Fruit fly (Drosophila melanogaster) whole organism, embryonic: ENCODE results near the gene Pino.

Experiments used
- CG10654 ChIP-seq: fragments of 200-800 bp; sonication (Bioruptor generic); optimal IDR thresholded peaks from 2 replicates; lab custom pipeline; 2016; ENCODE audit warnings: missing biosample characterization, missing genetic modification characterization
- CG11085 ChIP-seq: fragments of 200-800 bp; sonication (Bioruptor generic); IDR thresholded peaks from 2 replicates; pipeline ENCODE4 v1.3.6; 2022; ENCODE audit warnings: missing biosample characterization, missing genetic modification characterization
- CG11093 ChIP-seq: fragments of 200-800 bp; sonication (Bioruptor generic); IDR thresholded peaks from 3 replicates; pipeline ENCODE4 v1.3.6; 2022; ENCODE audit warnings: missing biosample characterization, missing genetic modification characterization
- CG11398 ChIP-seq: fragments of 200-800 bp; sonication (Bioruptor generic); optimal IDR thresholded peaks from 2 replicates; lab custom pipeline; 2016; ENCODE audit warnings: missing biosample characterization, missing genetic modification characterization
- CG12155 ChIP-seq: fragments of 200-800 bp; sonication (Bioruptor generic); optimal IDR thresholded peaks from 3 replicates; lab custom pipeline; 2016; ENCODE audit warnings: missing biosample characterization, missing genetic modification characterization
- CG12236 ChIP-seq: fragments of 200-800 bp; sonication (Bioruptor generic); optimal IDR thresholded peaks from 2 replicates; lab custom pipeline; 2016; ENCODE audit warnings: missing biosample characterization, missing genetic modification characterization
- CG12744 ChIP-seq: fragments of 200-800 bp; sonication (Bioruptor generic); optimal IDR thresholded peaks from 2 replicates; lab custom pipeline; 2016; ENCODE audit warnings: missing biosample characterization, missing genetic modification characterization
- CG12942 ChIP-seq: fragments of 200-800 bp; sonication (Bioruptor generic); optimal IDR thresholded peaks from 3 replicates; lab custom pipeline; 2016; ENCODE audit warnings: missing biosample characterization, missing genetic modification characterization
- CG15011 ChIP-seq: fragments of 200-800 bp; sonication (Bioruptor generic); optimal IDR thresholded peaks from 3 replicates; lab custom pipeline; 2018; ENCODE audit warnings: missing biosample characterization, mild to moderate bottlenecking, missing genetic modification characterization
- CG15269 ChIP-seq: fragments of 200-800 bp; sonication (Bioruptor generic); optimal IDR thresholded peaks from 2 replicates; lab custom pipeline; 2018; ENCODE audit warnings: missing biosample characterization, mild to moderate bottlenecking, missing genetic modification characterization, moderate library complexity
- CG1529 ChIP-seq: fragments of 200-800 bp; sonication (Bioruptor generic); optimal IDR thresholded peaks from 3 replicates; lab custom pipeline; 2018; ENCODE audit warnings: missing biosample characterization, missing genetic modification characterization
- CG15696 ChIP-seq: fragments of 200-800 bp; sonication (Bioruptor generic); optimal IDR thresholded peaks from 2 replicates; lab custom pipeline; 2019; ENCODE audit warnings: missing biosample characterization, mild to moderate bottlenecking, missing genetic modification characterization, moderate library complexity
- CG16779 ChIP-seq: fragments of 200-800 bp; sonication (Bioruptor generic); IDR thresholded peaks from 2 replicates; pipeline ENCODE4 v1.3.6; 2022; ENCODE audit warnings: missing biosample characterization, missing genetic modification characterization
- CG17829 ChIP-seq: fragments of 200-800 bp; optimal IDR thresholded peaks from 2 replicates; lab custom pipeline; 2019; ENCODE audit warnings: missing biosample characterization, mild to moderate bottlenecking, missing genetic modification characterization, moderate library complexity
- CG18764 ChIP-seq: fragments of 200-800 bp; sonication (Bioruptor generic); optimal IDR thresholded peaks from 3 replicates; lab custom pipeline; 2016; ENCODE audit warnings: missing biosample characterization, missing genetic modification characterization
- CG2120 ChIP-seq: fragments of 200-800 bp; sonication (Bioruptor generic); optimal IDR thresholded peaks from 3 replicates; lab custom pipeline; 2016; ENCODE audit warnings: missing biosample characterization, missing genetic modification characterization
- CG3407 ChIP-seq: fragments of 200-800 bp; sonication (Bioruptor generic); optimal IDR thresholded peaks from 2 replicates; lab custom pipeline; 2018; ENCODE audit warnings: missing biosample characterization, mild to moderate bottlenecking, missing genetic modification characterization
- CG4360 ChIP-seq: fragments of 200-800 bp; sonication (Bioruptor generic); IDR thresholded peaks from 2 replicates; pipeline ENCODE4 v1.3.6; 2022; ENCODE audit warnings: missing biosample characterization, missing genetic modification characterization
- CG4854 ChIP-seq: fragments of 200-800 bp; sonication (Bioruptor generic); optimal IDR thresholded peaks from 2 replicates; lab custom pipeline; 2016; ENCODE audit warnings: missing biosample characterization, missing genetic modification characterization, inconsistent platforms
- CG5953 ChIP-seq: fragments of 200-800 bp; sonication (Bioruptor generic); IDR thresholded peaks from 2 replicates; pipeline ENCODE4 v1.3.6; 2022; ENCODE audit warnings: missing biosample characterization, missing genetic modification characterization
- CG8290 ChIP-seq, 3 experiments: fragments of 200-800 bp; sonication (Bioruptor generic); optimal IDR thresholded peaks; 2 replicates each; lab custom pipeline; 2016 to 2019; ENCODE audit warnings: missing biosample characterization in 3 of 3, missing genetic modification characterization in 3 of 3, mild to moderate bottlenecking in 2 of 3, moderate library complexity in 1 of 3
- CG8388 ChIP-seq: fragments of 200-800 bp; sonication (Bioruptor generic); optimal IDR thresholded peaks from 2 replicates; lab custom pipeline; 2019; ENCODE audit warnings: missing biosample characterization, mild to moderate bottlenecking, missing genetic modification characterization, moderate library complexity
- CG8765 ChIP-seq: fragments of 200-800 bp; sonication (Bioruptor generic); IDR thresholded peaks from 2 replicates; pipeline ENCODE4 v1.3.6; 2022; ENCODE audit warnings: missing biosample characterization, missing genetic modification characterization
- Dip3 ChIP-seq: fragments of 200-800 bp; sonication (Bioruptor generic); optimal IDR thresholded peaks from 3 replicates; lab custom pipeline; 2016; ENCODE audit warnings: missing biosample characterization, missing genetic modification characterization
- ERR ChIP-seq: fragments of 200-800 bp; sonication (Bioruptor generic); optimal IDR thresholded peaks from 2 replicates; lab custom pipeline; 2016; ENCODE audit warnings: missing biosample characterization, missing genetic modification characterization
- Eip74EF ChIP-seq, 2 experiments: fragments of 200-800 bp in 1 of 2; fragments of >200 bp in 1 of 2; sonication (Bioruptor generic) in 1 of 2; optimal IDR thresholded peaks; 2 replicates each; lab custom pipeline; 2017 to 2019; ENCODE audit warnings: missing biosample characterization in 2 of 2, missing genetic modification characterization in 2 of 2, mild to moderate bottlenecking in 1 of 2, moderate library complexity in 1 of 2
- Ets97D ChIP-seq: fragments of 200-800 bp; sonication (Bioruptor generic); optimal IDR thresholded peaks from 3 replicates; lab custom pipeline; 2016; ENCODE audit warnings: missing biosample characterization, missing genetic modification characterization
- H2.0 ChIP-seq: fragments of 200-800 bp; sonication (Bioruptor generic); IDR thresholded peaks from 2 replicates; pipeline ENCODE4 v1.3.6; 2022; ENCODE audit warnings: missing biosample characterization, missing genetic modification characterization
- Hsf ChIP-seq: fragments of 200-800 bp; sonication (Bioruptor generic); optimal IDR thresholded peaks from 3 replicates; lab custom pipeline; 2016; ENCODE audit warnings: missing biosample characterization, missing genetic modification characterization
- MTF-1 ChIP-seq: fragments of 200-800 bp; sonication (Bioruptor generic); optimal IDR thresholded peaks from 2 replicates; lab custom pipeline; 2018; ENCODE audit warnings: missing biosample characterization, mild to moderate bottlenecking, missing genetic modification characterization, borderline replicate concordance
- NFAT ChIP-seq: fragments of 200-800 bp; sonication (Bioruptor generic); IDR thresholded peaks from 2 replicates; pipeline ENCODE4 v1.3.6; 2022; ENCODE audit warnings: missing biosample characterization, missing genetic modification characterization
- Nf-YA ChIP-seq: fragments of 200-800 bp; sonication (Bioruptor generic); IDR thresholded peaks from 2 replicates; pipeline ENCODE4 v1.3.6; 2022; ENCODE audit warnings: missing biosample characterization, missing genetic modification characterization
- PHDP ChIP-seq: fragments of 200-800 bp; sonication (Bioruptor generic); optimal IDR thresholded peaks from 3 replicates; lab custom pipeline; 2018; ENCODE audit warnings: missing biosample characterization, mild to moderate bottlenecking, missing genetic modification characterization, moderate library complexity
- Sry-β ChIP-seq: fragments of 200-800 bp; sonication (Bioruptor generic); optimal IDR thresholded peaks from 2 replicates; lab custom pipeline; 2018; ENCODE audit warnings: missing biosample characterization, mild to moderate bottlenecking, missing genetic modification characterization, moderate library complexity
- amos ChIP-seq: fragments of 200-800 bp; sonication (Bioruptor generic); IDR thresholded peaks from 2 replicates; pipeline ENCODE4 v1.3.6; 2022; ENCODE audit warnings: missing biosample characterization, missing genetic modification characterization; ENCODE audit not compliant: partially characterized antibody
- ara ChIP-seq: fragments of 200-800 bp; sonication (Bioruptor generic); IDR thresholded peaks from 2 replicates; pipeline ENCODE4 v1.3.6; 2022; ENCODE audit warnings: missing biosample characterization, missing genetic modification characterization
- bab2 ChIP-seq: fragments of 200-800 bp; sonication (Bioruptor generic); optimal IDR thresholded peaks from 2 replicates; lab custom pipeline; 2016; ENCODE audit warnings: missing biosample characterization, missing genetic modification characterization
- btn ChIP-seq: fragments of 200-800 bp; sonication (Bioruptor generic); optimal IDR thresholded peaks from 2 replicates; lab custom pipeline; 2016; ENCODE audit warnings: missing biosample characterization, missing genetic modification characterization
- crc ChIP-seq: fragments of 200-800 bp; sonication (Bioruptor generic); optimal IDR thresholded peaks from 2 replicates; lab custom pipeline; 2016; ENCODE audit warnings: missing biosample characterization, missing genetic modification characterization
- da ChIP-seq: fragments of 200-800 bp; sonication (Bioruptor generic); optimal IDR thresholded peaks from 2 replicates; lab custom pipeline; 2016; ENCODE audit warnings: missing biosample characterization, missing genetic modification characterization
- dmrt11E ChIP-seq: fragments of 200-800 bp; sonication (Bioruptor generic); optimal IDR thresholded peaks from 3 replicates; lab custom pipeline; 2018; ENCODE audit warnings: missing biosample characterization, mild to moderate bottlenecking, missing genetic modification characterization, moderate library complexity
- fd64A ChIP-seq: fragments of 200-800 bp; sonication (Bioruptor generic); optimal IDR thresholded peaks from 3 replicates; lab custom pipeline; 2018; ENCODE audit warnings: missing biosample characterization, mild to moderate bottlenecking, missing genetic modification characterization
- kah ChIP-seq: fragments of 200-800 bp; sonication (Bioruptor generic); optimal IDR thresholded peaks from 2 replicates; lab custom pipeline; 2018; ENCODE audit warnings: missing biosample characterization, mild to moderate bottlenecking, missing genetic modification characterization
- p53 ChIP-seq: fragments of 200-800 bp; sonication (Bioruptor generic); optimal IDR thresholded peaks from 2 replicates; lab custom pipeline; 2016; ENCODE audit warnings: missing biosample characterization, missing genetic modification characterization
- ranshi ChIP-seq: fragments of 200-800 bp; sonication (Bioruptor generic); IDR thresholded peaks from 2 replicates; pipeline ENCODE4 v1.3.6; 2022; ENCODE audit warnings: missing biosample characterization, missing genetic modification characterization
- row ChIP-seq: fragments of 200-800 bp; sonication (Bioruptor generic); IDR thresholded peaks from 3 replicates; pipeline ENCODE4 v1.3.6; 2022; ENCODE audit warnings: missing biosample characterization, missing genetic modification characterization
- scrt ChIP-seq: fragments of 200-800 bp; sonication (Bioruptor generic); optimal IDR thresholded peaks from 2 replicates; lab custom pipeline; 2018; ENCODE audit warnings: missing biosample characterization, mild to moderate bottlenecking, missing genetic modification characterization, moderate library complexity
- sens ChIP-seq: fragments of 200-800 bp; sonication (Bioruptor generic); peaks from one replicate; lab custom pipeline; 2016; ENCODE audit warnings: missing biosample characterization, missing genetic modification characterization
- sug ChIP-seq: fragments of 200-800 bp; optimal IDR thresholded peaks from 2 replicates; lab custom pipeline; 2019; ENCODE audit warnings: missing biosample characterization, mild to moderate bottlenecking, missing genetic modification characterization, moderate library complexity
- tup ChIP-seq: fragments of 200-800 bp; sonication (Bioruptor generic); optimal IDR thresholded peaks from 2 replicates; lab custom pipeline; 2016; ENCODE audit warnings: missing biosample characterization, mild to moderate bottlenecking, missing genetic modification characterization, moderate library complexity
- unpg ChIP-seq: fragments of 200-800 bp; sonication (Bioruptor generic); optimal IDR thresholded peaks from 3 replicates; lab custom pipeline; 2018; ENCODE audit warnings: missing biosample characterization, mild to moderate bottlenecking, missing genetic modification characterization, moderate library complexity

Gene Pino

DNA sequence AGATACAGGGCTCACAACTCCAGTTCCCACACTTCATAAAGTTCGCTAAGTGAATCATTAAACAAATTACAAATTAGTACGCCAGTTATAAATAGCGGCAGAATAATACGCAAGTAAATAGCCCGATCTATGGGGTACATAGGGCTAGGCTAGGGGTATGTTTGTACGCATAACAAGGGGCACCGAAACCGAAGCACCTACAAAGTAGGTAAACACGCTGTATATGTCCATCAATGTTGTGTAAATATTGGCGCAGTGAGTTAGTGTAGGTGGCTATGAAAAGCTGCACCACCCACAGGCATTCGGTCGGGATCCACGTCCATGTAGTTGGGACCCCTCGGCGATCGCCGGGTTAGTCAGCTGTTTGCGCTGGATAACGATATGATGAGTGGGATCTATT is 56.6 kb downstream of the Pino start (continued):
- TF ChIP-seq CG12236 (GFP tag; lab: Kevin White, UChicago) (peak; percentile 98), bab2 (GFP tag; lab: Kevin White, UChicago) (peak; percentile 97), CG12744 (GFP tag; lab: Kevin White, UChicago) (peak; percentile 93), CG17829 (tag; lab: Kevin White, UChicago) (peak; percentile 77), CG16779 (GFP tag; lab: Robert Waterston, UW) (peak; percentile 82), PHDP (tag; lab: Kevin White, UChicago) (peak; percentile 95), ERR (GFP tag; lab: Kevin White, UChicago) (peak; percentile 91), Hsf (GFP tag; lab: Kevin White, UChicago) (peak; percentile 81), ara (GFP tag; lab: Robert Waterston, UW) (peak; percentile 94), CG12155 (GFP tag; lab: Kevin White, UChicago) (peak; percentile 80), Ets97D (GFP tag; lab: Kevin White, UChicago) (peak; percentile 74), CG10654 (GFP tag; lab: Kevin White, UChicago) (peak; percentile 95), MTF-1 (peak; percentile 98), CG8765 (no peak), scrt (GFP tag; lab: Kevin White, UChicago) (peak; percentile 82), CG2120 (GFP tag; lab: Kevin White, UChicago) (peak; percentile 87), CG18764 (peak; percentile 95), dmrt11E (peak; percentile 88), CG15011 (GFP tag; lab: Kevin White, UChicago) (peak; percentile 92), Dip3 (GFP tag; lab: Kevin White, UChicago) (peak; percentile 84), CG3407 (peak; percentile 99), p53 (GFP tag; lab: Kevin White, UChicago) (peak; percentile 90), CG11085 (GFP tag; lab: Robert Waterston, UW) (peak; percentile 80), unpg (peak; percentile 89), fd64A (GFP tag; lab: Kevin White, UChicago) (peak; percentile 99), Nf-YA (GFP tag; lab: Robert Waterston, UW) (peak; percentile 94), CG4854 (GFP tag; lab: Kevin White, UChicago) (peak; percentile 95), amos (GFP tag; lab: Robert Waterston, UW) (no peak), CG5953 (GFP tag; lab: Robert Waterston, UW) (peak; percentile 93), CG15269 (tag; lab: Kevin White, UChicago) (peak; percentile 78), NFAT (GFP tag; lab: Robert Waterston, UW) (peak; percentile 81), CG1529 (peak; percentile 97), crc (GFP tag; lab: Kevin White, UChicago) (peak; percentile 91), CG8290 (GFP tag; optimal IDR thresholded peaks at IDR 0.05; lab: Kevin White, UChicago) (peak; percentile 95), CG8290 (tag; optimal IDR thresholded peaks at IDR 0.05; lab: Kevin White, UChicago) (peak; percentile 97 to 98), CG4360 (GFP tag; lab: Robert Waterston, UW) (peak; percentile 80), kah (GFP tag; lab: Kevin White, UChicago) (peak; percentile 83), da (GFP tag; lab: Kevin White, UChicago) (peak; percentile 89), CG8388 (GFP tag; lab: Kevin White, UChicago) (peak; percentile 81), Sry-β (GFP tag; lab: Kevin White, UChicago) (peak; percentile 74), H2.0 (peak; percentile 70), ranshi (GFP tag; lab: Robert Waterston, UW) (peak; percentile 88), row (GFP tag; lab: Robert Waterston, UW) (peak; percentile 18; the same call in 1 of the 3 replicates), btn (peak; percentile 88), CG11398 (GFP tag; lab: Kevin White, UChicago) (peak; percentile 97), tup (GFP tag; lab: Kevin White, UChicago) (peak; percentile 96), CG11093 (GFP tag; lab: Robert Waterston, UW) (peak; percentile 82), CG12942 (peak; percentile 93), sug (peak; percentile 83), sens (peak; percentile 98), Eip74EF (GFP tag; optimal IDR thresholded peaks at IDR 0.05; lab: Kevin White, UChicago) (peak in 1 of 2 experiments; percentile 82), CG15696 (tag; lab: Kevin White, UChicago) (peak; percentile 94)
